Worm (Caenorhabditis elegans): Measurements from ENCODE around the gene srd-3.

The srd-3 gene

ce11 chrII:159294-159922 is 30.6 kb upstream of the srd-3 start:
- peak; percentile 4 to 64 for TF ChIP-seq lin-35 (GFP tag; optimal IDR thresholded peaks at IDR 0.05)
- TF ChIP-seq nhr-71 (tag; optimal IDR thresholded peaks at IDR 0.05): peak; percentile 68
- peak; percentile 63 for TF ChIP-seq rnt-1 (tag; optimal IDR thresholded peaks at IDR 0.05)
- peak; percentile 39 to 47 for TF ChIP-seq efl-1 (optimal IDR thresholded peaks at IDR 0.05)
- peak; percentile 2 to 91 for TF ChIP-seq efl-1 (GFP tag; optimal IDR thresholded peaks at IDR 0.05 in 1 of 2)
- peak in 2 of 3 experiments; percentile 2 to 31 for TF ChIP-seq dpl-1 (GFP tag; optimal IDR thresholded peaks at IDR 0.05)
- TF ChIP-seq lin-14 (GFP tag; optimal IDR thresholded peaks at IDR 0.05): peak; percentile 66
- TF ChIP-seq lsy-2 (tag; optimal IDR thresholded peaks at IDR 0.05): peak; percentile 31 to 68
- peak; percentile 37 for TF ChIP-seq fos-1 (tag; optimal IDR thresholded peaks at IDR 0.05)
- TF ChIP-seq snu-23 (GFP tag; optimal IDR thresholded peaks at IDR 0.05): peak; percentile 63
- peak; percentile 48 for TF ChIP-seq nhr-20 (tag; optimal IDR thresholded peaks at IDR 0.05)
- peak; percentile 7 for TF ChIP-seq nhr-47 (tag; optimal IDR thresholded peaks at IDR 0.05)
- TF ChIP-seq lir-3 (tag; optimal IDR thresholded peaks at IDR 0.05; ENCODE audit: poor library complexity): no peak
- TF ChIP-seq mep-1 (tag; optimal IDR thresholded peaks at IDR 0.05): peak; percentile 49
- TF ChIP-seq nhr-84 (tag; optimal IDR thresholded peaks at IDR 0.05): no peak
- no peak for TF ChIP-seq ceh-82 (tag; optimal IDR thresholded peaks at IDR 0.05)
- TF ChIP-seq nhr-85 (tag): peak; percentile 78
- no peak for TF ChIP-seq lin-15B (tag; optimal IDR thresholded peaks at IDR 0.05)
- peak; percentile 81 for TF ChIP-seq blmp-1 (tag; optimal IDR thresholded peaks at IDR 0.05)
- no peak for TF ChIP-seq mab-9 (GFP tag; IDR thresholded peaks at IDR 0.05)
- no peak for TF ChIP-seq ces-1 (GFP tag; optimal IDR thresholded peaks at IDR 0.05)
- peak in 1 of 2 experiments; percentile 10 for TF ChIP-seq mdl-1 (tag; optimal IDR thresholded peaks at IDR 0.05)
- TF ChIP-seq isw-1 (GFP tag; IDR thresholded peaks at IDR 0.05): no peak
- TF ChIP-seq jun-1 (tag; optimal IDR thresholded peaks at IDR 0.05): peak; percentile 9
- TF ChIP-seq ztf-4 (tag; optimal IDR thresholded peaks at IDR 0.05): peak; percentile 26
- no peak for TF ChIP-seq fkh-4 (tag; optimal IDR thresholded peaks at IDR 0.05; ENCODE audit: borderline replicate concordance)
- peak; percentile 32 for TF ChIP-seq elt-2 (tag; optimal IDR thresholded peaks at IDR 0.05)
- no peak for TF ChIP-seq C34B4.2 (tag; optimal IDR thresholded peaks at IDR 0.05)
- no peak for TF ChIP-seq C16A3.4 (tag; optimal IDR thresholded peaks at IDR 0.05)
- peak; percentile 3 for TF ChIP-seq xbp-1 (tag; optimal IDR thresholded peaks at IDR 0.05)
- TF ChIP-seq irx-1 (tag; optimal IDR thresholded peaks at IDR 0.05): no peak
- TF ChIP-seq nhr-19 (GFP tag; conservative IDR thresholded peaks at IDR 0.05): no peak
- no peak for TF ChIP-seq zag-1 (tag; optimal IDR thresholded peaks at IDR 0.05)
- no peak for TF ChIP-seq pqm-1 (tag; optimal IDR thresholded peaks at IDR 0.05)
- TF ChIP-seq elt-3 (tag; optimal IDR thresholded peaks at IDR 0.05): peak in 2 of 6 experiments; percentile 14 to 44

- TF ChIP-seq ceh-90 (tag; optimal IDR thresholded peaks at IDR 0.05): no peak
- TF ChIP-seq nhr-47 (tag; optimal IDR thresholded peaks at IDR 0.05): peak; percentile 44
- no peak for TF ChIP-seq hlh-17 (GFP tag; optimal IDR thresholded peaks at IDR 0.05; ENCODE audit: borderline replicate concordance)
- TF ChIP-seq elt-3 (tag; optimal IDR thresholded peaks at IDR 0.05): peak in 1 of 6 experiments; percentile 17
- TF ChIP-seq tbx-2 (tag; optimal IDR thresholded peaks at IDR 0.05): peak; percentile 22
- TF ChIP-seq nhr-12 (tag; optimal IDR thresholded peaks at IDR 0.05): no peak
- TF ChIP-seq xbp-1 (tag; optimal IDR thresholded peaks at IDR 0.05): no peak
- TF ChIP-seq blmp-1 (tag; optimal IDR thresholded peaks at IDR 0.05): peak; percentile 98
- no peak for TF ChIP-seq egl-13 (tag; optimal IDR thresholded peaks at IDR 0.05)
- TF ChIP-seq lin-39 (tag; optimal IDR thresholded peaks at IDR 0.05): no peak
- TF ChIP-seq fos-1 (tag; optimal IDR thresholded peaks at IDR 0.05): no peak
- TF ChIP-seq unc-98 (GFP tag; IDR thresholded peaks at IDR 0.05): no peak
- no peak for TF ChIP-seq ceh-8 (GFP tag; optimal IDR thresholded peaks at IDR 0.05)
- TF ChIP-seq nhr-20 (tag; optimal IDR thresholded peaks at IDR 0.05): no peak
- no peak for TF ChIP-seq elt-2 (tag; optimal IDR thresholded peaks at IDR 0.05)
- TF ChIP-seq fkh-10 (GFP tag; optimal IDR thresholded peaks at IDR 0.05): no peak
- peak; percentile 27 for TF ChIP-seq nhr-85 (tag)
- no peak for TF ChIP-seq isw-1 (GFP tag; IDR thresholded peaks at IDR 0.05)
- TF ChIP-seq pqm-1 (tag; optimal IDR thresholded peaks at IDR 0.05): no peak
- TF ChIP-seq fkh-8 (tag; optimal IDR thresholded peaks at IDR 0.05): peak; percentile 76
- TF ChIP-seq lin-13 (GFP tag; optimal IDR thresholded peaks at IDR 0.05): no peak
- TF ChIP-seq lir-3 (tag; optimal IDR thresholded peaks at IDR 0.05; ENCODE audit: poor library complexity): no peak
- TF ChIP-seq lin-14 (GFP tag; optimal IDR thresholded peaks at IDR 0.05): peak; percentile 61
- no peak for TF ChIP-seq pag-3 (tag; optimal IDR thresholded peaks at IDR 0.05; ENCODE audit: borderline replicate concordance, insufficient read depth)
- TF ChIP-seq nhr-71 (tag; optimal IDR thresholded peaks at IDR 0.05): peak; percentile 58
- TF ChIP-seq mef-2 (tag; optimal IDR thresholded peaks at IDR 0.05): no peak
Observed at ce11 chrII:158004-158731, 29.3 kb upstream of the srd-3 start.
